Worm (Caenorhabditis elegans): ENCODE results near the gene F40F8.3.

F40F8.3 gene

DNA sequence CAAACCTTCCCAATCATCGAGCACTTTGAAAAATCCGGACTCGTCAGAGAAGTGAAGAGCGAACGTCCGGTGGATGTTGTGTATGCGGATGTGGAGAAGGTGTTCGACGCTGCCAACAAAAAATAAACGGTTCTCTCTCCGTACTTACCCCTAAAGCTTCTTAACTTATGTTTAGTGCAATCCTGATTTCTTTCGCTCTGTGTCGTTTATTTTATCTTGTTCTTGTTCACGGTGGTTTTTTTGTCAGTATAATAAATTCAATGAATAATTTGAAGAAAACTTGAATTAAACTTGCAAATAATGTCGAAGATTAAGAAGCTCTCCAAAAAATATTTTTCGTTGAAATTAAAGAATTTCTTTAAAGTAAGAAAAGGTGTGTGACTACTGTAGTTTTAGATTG is at the start of gene F40F8.3:
Gene F40F8.3, plus strand, starts transcription at position 301 of the 400 bp plus-strand sequence.
- TF ChIP-seq drap-1 (GFP tag; optimal IDR thresholded peaks at IDR 0.05): no peak

DNA sequence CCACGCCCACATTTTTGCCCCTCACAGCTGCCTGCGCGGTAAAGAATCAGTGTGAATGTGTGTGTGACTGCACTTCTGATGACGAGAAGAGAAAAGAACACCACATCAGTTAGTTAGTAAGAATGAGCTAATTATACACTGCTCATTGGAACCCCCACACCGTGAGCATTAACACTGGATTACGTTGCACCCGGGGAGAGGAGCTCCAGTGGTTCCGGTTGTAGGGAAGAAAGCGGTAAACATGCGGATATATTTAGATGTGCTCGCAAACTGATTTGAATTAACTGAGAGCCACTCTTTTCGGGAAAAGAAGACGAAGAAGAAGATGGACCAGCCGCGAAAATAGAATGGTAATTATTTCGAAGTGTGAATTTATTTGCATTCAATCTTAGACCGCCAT is 42.3 kb upstream of the F40F8.3 start:
- TF ChIP-seq ham-2 (GFP tag; optimal IDR thresholded peaks at IDR 0.05) (no peak), nhr-237 (tag; optimal IDR thresholded peaks at IDR 0.05) (no peak), nhr-28 (tag; optimal IDR thresholded peaks at IDR 0.05) (no peak), mls-2 (tag; optimal IDR thresholded peaks at IDR 0.05) (no peak), drap-1 (GFP tag; optimal IDR thresholded peaks at IDR 0.05) (no peak), ces-1 (GFP tag; optimal IDR thresholded peaks at IDR 0.05) (peak; percentile 63)

DNA sequence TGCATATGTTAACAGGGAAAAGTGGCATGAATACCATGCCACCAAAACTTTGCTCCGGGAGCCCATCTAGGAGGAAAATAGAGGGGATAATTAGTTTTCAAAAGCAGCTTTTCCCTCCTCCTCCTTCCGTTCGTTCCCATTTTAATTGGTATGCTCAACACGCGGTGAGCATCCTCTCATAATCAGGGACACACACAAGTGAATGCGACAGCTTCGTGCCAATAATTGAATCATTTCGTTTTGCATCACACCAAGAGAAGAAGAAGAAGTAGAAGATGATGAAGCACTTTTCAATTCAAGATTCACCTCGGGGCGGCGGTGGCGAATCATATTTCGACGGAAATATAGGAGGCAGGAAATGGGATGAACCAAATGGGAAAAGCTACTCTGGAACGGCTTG is 41.0 kb upstream of the F40F8.3 start:
- TF ChIP-seq nhr-28 (tag; optimal IDR thresholded peaks at IDR 0.05) (no peak), nhr-2 (tag; optimal IDR thresholded peaks at IDR 0.05) (no peak), ces-1 (GFP tag; optimal IDR thresholded peaks at IDR 0.05) (peak; percentile 97), unc-120 (tag; optimal IDR thresholded peaks at IDR 0.05; ENCODE audit: poor library complexity, severe bottlenecking) (no peak), zip-8 (tag; optimal IDR thresholded peaks at IDR 0.05) (no peak), ham-2 (GFP tag; optimal IDR thresholded peaks at IDR 0.05) (no peak), mls-2 (tag; optimal IDR thresholded peaks at IDR 0.05) (peak; percentile 30), unc-39 (tag; optimal IDR thresholded peaks at IDR 0.05) (no peak), blmp-1 (tag; optimal IDR thresholded peaks at IDR 0.05) (no peak)

DNA sequence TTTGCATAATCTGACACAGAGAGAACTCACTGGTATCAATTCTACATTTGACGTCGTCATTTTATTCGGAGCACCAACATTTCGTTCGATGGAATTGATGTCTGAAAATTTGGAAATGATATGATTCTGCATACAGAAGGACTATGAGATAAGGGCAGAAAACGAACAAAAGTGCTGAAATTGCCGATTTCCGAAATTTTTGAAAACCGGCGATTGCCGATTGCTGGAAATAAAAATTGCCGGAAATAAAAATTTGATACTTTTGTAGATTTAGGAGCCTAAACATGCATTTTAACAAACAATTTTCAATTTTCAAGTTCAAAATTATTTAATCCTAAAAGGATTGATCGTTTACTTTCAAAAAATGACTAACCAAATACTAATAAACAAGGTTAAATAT is 39.7 kb upstream of the F40F8.3 start, which contains the start of gene unc-53:
Gene unc-53, minus strand, starts transcription at position 101 of the 400 bp plus-strand sequence.
- no peak for TF ChIP-seq flh-1 (GFP tag; optimal IDR thresholded peaks at IDR 0.05)
- TF ChIP-seq lin-32 (GFP tag; optimal IDR thresholded peaks at IDR 0.05): no peak
- no peak for TF ChIP-seq M03D4.4 (tag; optimal IDR thresholded peaks at IDR 0.05)
- no peak for TF ChIP-seq nhr-76 (tag; optimal IDR thresholded peaks at IDR 0.05)
- TF ChIP-seq ceh-43 (GFP tag; optimal IDR thresholded peaks at IDR 0.05): no peak
- no peak for TF ChIP-seq pha-4 (tag; optimal IDR thresholded peaks at IDR 0.05)
- no peak for TF ChIP-seq lin-13 (tag; optimal IDR thresholded peaks at IDR 0.05)
- no peak for TF ChIP-seq mls-2 (tag; optimal IDR thresholded peaks at IDR 0.05)
- TF ChIP-seq nhr-2 (tag; optimal IDR thresholded peaks at IDR 0.05): no peak
- no peak for TF ChIP-seq tbx-8 (GFP tag; optimal IDR thresholded peaks at IDR 0.05)
- TF ChIP-seq hlh-1 (tag; optimal IDR thresholded peaks at IDR 0.05): no peak
- no peak for TF ChIP-seq bed-3 (GFP tag; optimal IDR thresholded peaks at IDR 0.05)
- TF ChIP-seq drap-1 (GFP tag; optimal IDR thresholded peaks at IDR 0.05): no peak
- TF ChIP-seq nhr-12 (tag; optimal IDR thresholded peaks at IDR 0.05): no peak

DNA sequence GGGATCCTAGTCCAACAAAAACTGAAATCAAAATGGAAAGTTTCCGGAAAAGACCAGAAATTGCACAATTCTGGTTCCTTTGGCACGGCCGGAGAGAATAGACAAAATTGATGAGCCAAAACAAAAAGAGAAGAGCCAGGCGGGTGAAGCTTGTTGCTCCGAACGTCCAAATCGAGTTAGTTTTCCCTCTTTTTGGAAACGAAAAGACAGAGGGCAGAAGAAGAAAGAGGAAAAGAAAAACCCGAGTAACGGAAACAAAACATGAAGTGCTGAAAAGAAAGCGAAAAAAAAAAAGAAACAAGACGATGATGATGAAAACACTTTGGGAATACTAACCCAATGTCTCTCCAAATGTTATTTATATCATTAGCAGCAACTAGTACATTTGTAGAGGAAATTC is 37.5 kb upstream of the F40F8.3 start:
- TF ChIP-seq hlh-1 (tag; optimal IDR thresholded peaks at IDR 0.05): no peak
- TF ChIP-seq ces-1 (GFP tag; optimal IDR thresholded peaks at IDR 0.05): peak; percentile 87

DNA sequence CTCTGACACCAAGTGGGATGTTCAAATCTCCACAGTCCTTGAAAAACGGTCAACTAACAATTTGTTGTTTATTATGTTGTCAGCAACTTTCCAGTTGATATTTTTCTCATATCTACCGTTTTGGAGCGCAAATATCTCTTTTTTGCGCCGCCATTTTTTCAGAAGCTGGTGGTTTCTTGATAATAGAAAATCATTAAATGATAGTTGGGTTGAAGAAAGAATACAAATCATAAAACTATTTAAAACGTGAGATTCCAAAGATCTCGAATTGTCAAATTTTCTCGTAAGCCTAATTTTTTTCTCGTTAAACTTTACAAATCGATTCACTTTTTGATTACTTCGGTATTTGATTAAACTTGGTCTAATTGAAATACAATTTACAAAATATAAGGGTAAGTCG is 36.7 kb upstream of the F40F8.3 start, which contains the start of gene rpl-42:
Gene rpl-42, plus strand, starts transcription at position 301 of the 400 bp plus-strand sequence.
- TF ChIP-seq lin-32 (GFP tag; optimal IDR thresholded peaks at IDR 0.05) (no peak), pha-4 (tag; optimal IDR thresholded peaks at IDR 0.05) (no peak), tbx-8 (GFP tag; optimal IDR thresholded peaks at IDR 0.05) (no peak), sem-2 (GFP tag; optimal IDR thresholded peaks at IDR 0.05) (no peak), nhr-2 (tag; optimal IDR thresholded peaks at IDR 0.05) (no peak), unc-62 (GFP tag; optimal IDR thresholded peaks at IDR 0.05) (no peak), snpc-4 (tag; optimal IDR thresholded peaks at IDR 0.05) (no peak), unc-120 (tag; optimal IDR thresholded peaks at IDR 0.05; ENCODE audit: poor library complexity, severe bottlenecking) (no peak), nhr-12 (tag; optimal IDR thresholded peaks at IDR 0.05) (no peak), nhr-76 (tag; optimal IDR thresholded peaks at IDR 0.05) (no peak), elt-3 (tag; optimal IDR thresholded peaks at IDR 0.05) (no peak), hlh-1 (tag; optimal IDR thresholded peaks at IDR 0.05) (no peak), cnd-1 (tag; optimal IDR thresholded peaks at IDR 0.05) (no peak), blmp-1 (tag; optimal IDR thresholded peaks at IDR 0.05) (no peak), ham-2 (GFP tag; optimal IDR thresholded peaks at IDR 0.05) (no peak), nhr-28 (tag; optimal IDR thresholded peaks at IDR 0.05) (no peak), unc-39 (tag; optimal IDR thresholded peaks at IDR 0.05) (no peak), ceh-83 (GFP tag; optimal IDR thresholded peaks at IDR 0.05) (no peak)

DNA sequence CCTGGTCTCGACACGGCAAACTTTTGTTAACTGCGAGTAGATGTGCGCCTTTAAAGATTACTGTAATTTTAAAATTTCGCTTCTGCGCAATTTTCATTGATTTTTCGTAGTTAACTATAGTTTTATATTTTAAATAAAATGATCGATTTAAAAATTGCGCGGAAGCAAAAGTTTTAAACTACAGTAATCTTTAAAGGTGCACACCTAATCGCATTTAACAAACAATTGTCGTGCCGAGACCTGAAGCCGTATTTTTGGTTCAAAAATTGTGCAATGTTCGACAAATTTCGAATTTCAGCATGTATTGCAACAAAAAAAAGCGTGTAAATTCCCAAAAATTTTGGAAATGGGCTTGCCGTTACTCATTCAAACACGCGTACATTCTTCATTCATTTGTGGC is 34.7 kb upstream of the F40F8.3 start:
- no peak for TF ChIP-seq lin-32 (GFP tag; optimal IDR thresholded peaks at IDR 0.05)
- no peak for TF ChIP-seq hlh-1 (tag; optimal IDR thresholded peaks at IDR 0.05)
- no peak for TF ChIP-seq pha-4 (tag; optimal IDR thresholded peaks at IDR 0.05)

Measured in whole organism, mixed stage, embryonic.